Worm (Caenorhabditis elegans) whole organism, late embryonic: ENCODE data around the gene spe-41.

Source experiments
- C08G9.2 ChIP-seq: sonication (generic microtip); optimal IDR thresholded peaks from 2 replicates; lab custom pipeline; 2016; ENCODE audit warnings: mild to moderate bottlenecking, missing genetic modification characterization, moderate library complexity, missing compliant biosample characterization
- C38D4.7 ChIP-seq: fragments of 200-800 bp; sonication (Bioruptor generic); optimal IDR thresholded peaks from 2 replicates; lab custom pipeline; 2018; ENCODE audit warnings: mild to moderate bottlenecking, missing genetic modification characterization, moderate library complexity, missing compliant biosample characterization
- F13H6.1 ChIP-seq: sonication (generic microtip); optimal IDR thresholded peaks from 2 replicates; lab custom pipeline; 2016; ENCODE audit warnings: missing genetic modification characterization, missing compliant biosample characterization
- K09A11.1 ChIP-seq: sonication (generic microtip); optimal IDR thresholded peaks from 2 replicates; lab custom pipeline; 2017; ENCODE audit warnings: antibody characterized with exemption, mild to moderate bottlenecking, missing genetic modification characterization, missing compliant biosample characterization; ENCODE audit not compliant: insufficient read depth
- Y22D7AL.16 ChIP-seq: sonication (generic microtip); optimal IDR thresholded peaks from 2 replicates; lab custom pipeline; 2016; ENCODE audit warnings: missing genetic modification characterization, missing compliant biosample characterization
- ceh-14 ChIP-seq: sonication (generic microtip); optimal IDR thresholded peaks from 2 replicates; lab custom pipeline; 2016; ENCODE audit warnings: missing genotype, missing genetic modification characterization, missing compliant biosample characterization
- ceh-18 ChIP-seq: sonication (generic microtip); optimal IDR thresholded peaks from 2 replicates; lab custom pipeline; 2016; ENCODE audit warnings: missing genetic modification characterization, missing compliant biosample characterization
- ceh-22 ChIP-seq: sonication (generic microtip); optimal IDR thresholded peaks from 2 replicates; lab custom pipeline; 2017; ENCODE audit warnings: missing biosample characterization, missing genetic modification characterization
- ceh-30 ChIP-seq: fragments of 150-350 bp; optimal IDR thresholded peaks from 2 replicates; lab custom pipeline; 2014; ENCODE audit warnings: missing biosample characterization, missing genetic modification characterization
- ceh-34 ChIP-seq: sonication (generic microtip); optimal IDR thresholded peaks from 2 replicates; lab custom pipeline; 2016; ENCODE audit warnings: mild to moderate bottlenecking, missing genetic modification characterization, missing compliant biosample characterization
- ceh-45 ChIP-seq: fragments of 200-800 bp; sonication (Bioruptor generic); IDR thresholded peaks from 2 replicates; pipeline ENCODE4 v1.3.6; 2022; ENCODE audit warnings: missing genetic modification reagents, missing genetic modification characterization, missing compliant biosample characterization
- ceh-48 ChIP-seq: sonication (generic microtip); optimal IDR thresholded peaks from 2 replicates; lab custom pipeline; 2016; ENCODE audit warnings: missing genetic modification characterization, inconsistent platforms, missing compliant biosample characterization
- ceh-9 ChIP-seq: sonication (generic microtip); optimal IDR thresholded peaks from 2 replicates; lab custom pipeline; 2016; ENCODE audit warnings: mild to moderate bottlenecking, missing genetic modification characterization, inconsistent platforms, missing compliant biosample characterization
- che-1 ChIP-seq: sonication (generic microtip); optimal IDR thresholded peaks from 2 replicates; lab custom pipeline; 2016; ENCODE audit warnings: mild to moderate bottlenecking, missing genetic modification characterization, missing compliant biosample characterization
- dmd-4 ChIP-seq: sonication (generic microtip); optimal IDR thresholded peaks from 2 replicates; lab custom pipeline; 2016; ENCODE audit warnings: borderline replicate concordance, missing genetic modification characterization, missing compliant biosample characterization
- elt-4 ChIP-seq: sonication (generic microtip); optimal IDR thresholded peaks from 2 replicates; lab custom pipeline; 2016; ENCODE audit warnings: missing genetic modification characterization, missing compliant biosample characterization
- fkh-10 ChIP-seq: fragments of 150-350 bp; optimal IDR thresholded peaks from 2 replicates; lab custom pipeline; 2014; ENCODE audit warnings: missing biosample characterization, missing genetic modification reagents, missing genetic modification characterization
- hlh-15 ChIP-seq: sonication (generic microtip); optimal IDR thresholded peaks from 2 replicates; lab custom pipeline; 2016; ENCODE audit warnings: missing genetic modification characterization, missing compliant biosample characterization
- lim-6 ChIP-seq: sonication (generic microtip); optimal IDR thresholded peaks from 2 replicates; lab custom pipeline; 2016; ENCODE audit warnings: missing genetic modification characterization, missing compliant biosample characterization
- madf-2 ChIP-seq: sonication (generic microtip); optimal IDR thresholded peaks from 2 replicates; lab custom pipeline; 2017; ENCODE audit warnings: missing genetic modification characterization, missing compliant biosample characterization
- nfya-1 ChIP-seq: sonication (generic microtip); optimal IDR thresholded peaks from 2 replicates; lab custom pipeline; 2017; ENCODE audit warnings: missing genetic modification characterization, mild to moderate bottlenecking, missing compliant biosample characterization, antibody characterized with exemption, moderate library complexity
- odd-2 ChIP-seq: sonication (generic microtip); optimal IDR thresholded peaks from 2 replicates; lab custom pipeline; 2017; ENCODE audit warnings: antibody characterized with exemption, mild to moderate bottlenecking, missing genetic modification characterization, missing compliant biosample characterization
- pag-3 ChIP-seq: sonication (generic microtip); optimal IDR thresholded peaks from 2 replicates; lab custom pipeline; 2016; ENCODE audit warnings: missing compliant biosample characterization, missing genetic modification characterization, borderline replicate concordance
- pat-9 ChIP-seq: fragments of 200-800 bp; sonication (Bioruptor generic); optimal IDR thresholded peaks from 2 replicates; lab custom pipeline; 2018; ENCODE audit warnings: mild to moderate bottlenecking, missing genetic modification characterization, moderate library complexity, missing compliant biosample characterization
- pha-4 ChIP-seq: fragments of 150-350 bp; optimal IDR thresholded peaks from 2 replicates; lab custom pipeline; 2018; ENCODE audit warnings: missing biosample characterization, missing genetic modification reagents, missing genetic modification characterization
- ref-2 ChIP-seq: sonication (generic microtip); optimal IDR thresholded peaks from 2 replicates; lab custom pipeline; 2016; ENCODE audit warnings: missing genetic modification characterization, missing compliant biosample characterization
- rnt-1 ChIP-seq: sonication (generic microtip); optimal IDR thresholded peaks from 2 replicates; lab custom pipeline; 2016; ENCODE audit warnings: missing genetic modification characterization, missing compliant biosample characterization
- sox-4 ChIP-seq: sonication (generic microtip); optimal IDR thresholded peaks from 2 replicates; lab custom pipeline; 2017; ENCODE audit warnings: mild to moderate bottlenecking, missing genetic modification characterization, inconsistent platforms, missing compliant biosample characterization
- syd-9 ChIP-seq: sonication (generic microtip); optimal IDR thresholded peaks from 2 replicates; lab custom pipeline; 2016; ENCODE audit warnings: mild to moderate bottlenecking, missing genetic modification characterization, moderate library complexity, missing compliant biosample characterization
- tbx-2 ChIP-seq: sonication (generic microtip); optimal IDR thresholded peaks from 2 replicates; lab custom pipeline; 2016; ENCODE audit warnings: missing genetic modification characterization, missing compliant biosample characterization
- tbx-7 ChIP-seq: sonication (generic microtip); optimal IDR thresholded peaks from 2 replicates; lab custom pipeline; 2016; ENCODE audit warnings: missing genotype, missing genetic modification characterization, missing compliant biosample characterization
- ttx-3 ChIP-seq: sonication (generic microtip); optimal IDR thresholded peaks from 2 replicates; lab custom pipeline; 2016; ENCODE audit warnings: missing genetic modification reagents, missing genetic modification characterization, missing compliant biosample characterization
- unc-42 ChIP-seq: sonication (generic microtip); optimal IDR thresholded peaks from 2 replicates; lab custom pipeline; 2016; ENCODE audit warnings: missing genotype, missing genetic modification characterization, missing compliant biosample characterization
- unc-55 ChIP-seq: sonication (generic microtip); optimal IDR thresholded peaks from 2 replicates; lab custom pipeline; 2017; ENCODE audit warnings: missing biosample characterization, missing genetic modification reagents, missing genetic modification characterization
- zip-5 ChIP-seq: sonication (generic microtip); optimal IDR thresholded peaks from 2 replicates; lab custom pipeline; 2016; ENCODE audit warnings: missing genetic modification characterization, missing compliant biosample characterization
- ztf-16 ChIP-seq: sonication (generic microtip); optimal IDR thresholded peaks from 2 replicates; lab custom pipeline; 2017; ENCODE audit warnings: missing genetic modification characterization, missing compliant biosample characterization

spe-41 gene

ce11 chrIII:3471403-3472053 lies 27.5 kb upstream of the spe-41 start, which contains the start of gene rsu-1 (continued):
- TF ChIP-seq pag-3 (tag; lab: Kevin White, UChicago) (no peak), unc-55 (GFP tag; lab: Kevin White, UChicago) (peak; percentile 78), rnt-1 (tag; lab: Kevin White, UChicago) (peak; percentile 43), madf-2 (tag; lab: Kevin White, UChicago) (no peak), ttx-3 (no peak), K09A11.1 (tag; lab: Kevin White, UChicago) (no peak), F13H6.1 (tag; lab: Kevin White, UChicago) (peak; percentile 41), ceh-45 (GFP tag; lab: Robert Waterston, UW) (no peak), pat-9 (tag; lab: Kevin White, UChicago) (peak; percentile 44), tbx-2 (tag; lab: Kevin White, UChicago) (peak; percentile 74), lim-6 (tag; lab: Kevin White, UChicago) (no peak), nfya-1 (tag; lab: Kevin White, UChicago) (peak; percentile 82), che-1 (tag; lab: Kevin White, UChicago) (no peak), C08G9.2 (tag; lab: Kevin White, UChicago) (peak; percentile 25)

- TF ChIP-seq fkh-10 (GFP tag; lab: Kevin White, UChicago) (no peak), ceh-18 (no peak), ceh-34 (tag; lab: Kevin White, UChicago) (no peak), ceh-30 (tag; lab: Kevin White, UChicago) (no peak)
These were observed 27.0 kb upstream of the spe-41 start for ce11 chrIII:3470973-3471372.

- TF ChIP-seq syd-9 (tag; lab: Kevin White, UChicago) (no peak), unc-55 (GFP tag; lab: Kevin White, UChicago) (peak; percentile 80)
These were observed 26.4 kb upstream of the spe-41 start for ce11 chrIII:3470433-3470832.

ce11 chrIII:3469646-3470045 lies 25.6 kb upstream of the spe-41 start, which contains the start of gene smim-14:
Gene smim-14, minus strand, starts transcription at chrIII:3469746.
- TF ChIP-seq C08G9.2 (tag; lab: Kevin White, UChicago) (no peak), ceh-30 (tag; lab: Kevin White, UChicago) (no peak), sox-4 (tag; lab: Kevin White, UChicago) (no peak), hlh-15 (no peak), zip-5 (tag; lab: Kevin White, UChicago) (no peak), ceh-9 (tag; lab: Kevin White, UChicago) (no peak), elt-4 (tag; lab: Kevin White, UChicago) (no peak), tbx-7 (no peak), ceh-48 (no peak), F13H6.1 (tag; lab: Kevin White, UChicago) (no peak), pag-3 (tag; lab: Kevin White, UChicago) (no peak), madf-2 (tag; lab: Kevin White, UChicago) (no peak), dmd-4 (tag; lab: Kevin White, UChicago) (no peak), ceh-14 (tag; lab: Kevin White, UChicago) (no peak), ceh-22 (tag; lab: Kevin White, UChicago) (no peak), Y22D7AL.16 (no peak), ztf-16 (tag; lab: Kevin White, UChicago) (no peak), odd-2 (tag; lab: Kevin White, UChicago) (no peak), lim-6 (tag; lab: Kevin White, UChicago) (no peak)

ce11 chrIII:3468384-3468783 lies 24.4 kb upstream of the spe-41 start:
- TF ChIP-seq ceh-22 (tag; lab: Kevin White, UChicago) (no peak), ceh-45 (GFP tag; lab: Robert Waterston, UW) (no peak), pha-4 (tag; lab: Kevin White, UChicago) (no peak), unc-42 (tag; lab: Kevin White, UChicago) (no peak), ceh-14 (tag; lab: Kevin White, UChicago) (no peak), ref-2 (tag; lab: Kevin White, UChicago) (no peak), C38D4.7 (GFP tag; lab: Kevin White, UChicago) (no peak)
